Fruit fly (Drosophila melanogaster) Kc167 (cell line): Measurements from ENCODE around the gene CG6937.

Experiments
- Sin3A ChIP-seq: fragments of >200 bp; optimal IDR thresholded peaks from 2 replicates; lab custom pipeline; 2018; ENCODE audit warnings: missing external identifiers
- psq ChIP-seq: fragments of >200 bp; optimal IDR thresholded peaks from 2 replicates; lab custom pipeline; 2017; ENCODE audit warnings: missing external identifiers
- ttk ChIP-seq: sonication (Bioruptor generic); optimal IDR thresholded peaks from 2 replicates; lab custom pipeline; 2017; ENCODE audit warnings: missing external identifiers

dm6 chr3R:22613448-22613847 lies 28.9 kb downstream of the CG6937 start, which contains the start of the genes CG31156 and mRRF2:
- TF ChIP-seq psq (no peak), ttk (no peak), Sin3A (lab: Kevin White, UChicago) (no peak)
